Fruit fly (Drosophila melanogaster): ENCODE results near the gene CG4020.
A peak's percentile ranks its signal among the peaks of the same experiment; 100 is the strongest.

dm6 chrX:5885521-5885920 is 20.0 kb upstream of the CG4020 start:
- TF ChIP-seq CG34367 (tag; optimal IDR thresholded peaks at IDR 0.05) (no peak), CG13204 (GFP tag; optimal IDR thresholded peaks at IDR 0.05) (no peak), Ets98B (GFP tag; IDR thresholded peaks at IDR 0.05) (no peak), gl (tag; optimal IDR thresholded peaks at IDR 0.05) (no peak), EcR (GFP tag; optimal IDR thresholded peaks at IDR 0.05) (peak; percentile 19), Pif1B (GFP tag; optimal IDR thresholded peaks at IDR 0.05) (no peak)
